Worm (Caenorhabditis elegans): Measurements from ENCODE around the gene F59B2.9.

ce11 chrIII:8974835-8975234 is 37.4 kb downstream of the F59B2.9 start:
- TF ChIP-seq K02D7.2 (tag; optimal IDR thresholded peaks at IDR 0.05) (no peak), fkh-6 (tag; optimal IDR thresholded peaks at IDR 0.05) (no peak), ama-1 (optimal IDR thresholded peaks at IDR 0.05) (no peak), pha-4 (tag; optimal IDR thresholded peaks at IDR 0.05) (no peak), mec-3 (tag; optimal IDR thresholded peaks at IDR 0.05; ENCODE audit: borderline replicate concordance) (no peak), hlh-30 (tag; optimal IDR thresholded peaks at IDR 0.05; ENCODE audit: insufficient read depth) (no peak), elt-2 (tag; optimal IDR thresholded peaks at IDR 0.05) (no peak), fkh-10 (GFP tag; optimal IDR thresholded peaks at IDR 0.05) (no peak), tbx-2 (tag; optimal IDR thresholded peaks at IDR 0.05) (no peak)
